Worm (Caenorhabditis elegans): ENCODE results near the gene Y73C8C.3.

The Y73C8C.3 gene

ce11 chrV:3118167-3118566, 3.1 kb downstream of the Y73C8C.3 start, which contains the start of gene clec-210:
Gene clec-210 (plus strand): TSS chrV:3118377.
- no peak for TF ChIP-seq unc-62 (GFP tag; optimal IDR thresholded peaks at IDR 0.05)

ce11 chrV:3119185-3119584, 4.1 kb downstream of the Y73C8C.3 start:
- no peak for TF ChIP-seq unc-62 (GFP tag; optimal IDR thresholded peaks at IDR 0.05)

- TF ChIP-seq unc-62 (GFP tag; optimal IDR thresholded peaks at IDR 0.05) = no peak
Observed at ce11 chrV:3121743-3122142, 6.7 kb downstream of the Y73C8C.3 start, which contains the start of gene srt-56. Gene srt-56 (minus strand): TSS chrV:3121843.

ce11 chrV:3122403-3122802, 7.3 kb downstream of the Y73C8C.3 start:
- no peak for TF ChIP-seq unc-62 (GFP tag; optimal IDR thresholded peaks at IDR 0.05)

- no peak for TF ChIP-seq unc-62 (GFP tag; optimal IDR thresholded peaks at IDR 0.05)
Observed at ce11 chrV:3124912-3125311, 9.8 kb downstream of the Y73C8C.3 start, which contains the start of gene Y73C8C.12. Gene Y73C8C.12 (plus strand): TSS chrV:3125212.

- no peak for TF ChIP-seq unc-62 (GFP tag; optimal IDR thresholded peaks at IDR 0.05)
Observed at ce11 chrV:3127670-3128069, 12.6 kb downstream of the Y73C8C.3 start, which contains the start of gene Y73C8C.10. Gene Y73C8C.10 (minus strand): TSS chrV:3127770.

- TF ChIP-seq unc-62 (GFP tag; optimal IDR thresholded peaks at IDR 0.05) = no peak
Observed at ce11 chrV:3128803-3129202, 13.7 kb downstream of the Y73C8C.3 start, which contains the start of gene tat-6. Gene tat-6 (plus strand): TSS chrV:3129103.

ce11 chrV:3132116-3132515, 17.0 kb downstream of the Y73C8C.3 start:
- TF ChIP-seq unc-62 (GFP tag; optimal IDR thresholded peaks at IDR 0.05) = no peak

- no peak for TF ChIP-seq unc-62 (GFP tag; optimal IDR thresholded peaks at IDR 0.05)
Observed at ce11 chrV:3133293-3133755, 18.3 kb downstream of the Y73C8C.3 start, which contains the start of gene F02C9.2. Gene F02C9.2 (plus strand): TSS chrV:3133705.

- no peak for TF ChIP-seq unc-62 (GFP tag; optimal IDR thresholded peaks at IDR 0.05)
Observed at ce11 chrV:3138488-3138887, 23.4 kb downstream of the Y73C8C.3 start, which contains the start of the genes irld-3 and F02C9.1. Gene irld-3 (minus strand): TSS chrV:3138588. Gene F02C9.1 (plus strand): TSS chrV:3138703.

- no peak for TF ChIP-seq unc-62 (GFP tag; optimal IDR thresholded peaks at IDR 0.05)
Observed at ce11 chrV:3141190-3141589, 26.1 kb downstream of the Y73C8C.3 start, which contains the start of gene srab-9. Gene srab-9 (minus strand): TSS chrV:3141290.

ce11 chrV:3144494-3144893, 29.4 kb downstream of the Y73C8C.3 start, which contains the start of gene srab-10:
Gene srab-10 (minus strand): TSS chrV:3144594.
- no peak for TF ChIP-seq unc-62 (GFP tag; optimal IDR thresholded peaks at IDR 0.05)

- TF ChIP-seq unc-62 (GFP tag; optimal IDR thresholded peaks at IDR 0.05) = no peak
Observed at ce11 chrV:3145241-3145640, 30.2 kb downstream of the Y73C8C.3 start.

ce11 chrV:3146932-3147331, 31.9 kb downstream of the Y73C8C.3 start, which contains the start of gene srab-11:
Gene srab-11 (minus strand): TSS chrV:3147032.
- no peak for TF ChIP-seq unc-62 (GFP tag; optimal IDR thresholded peaks at IDR 0.05)

- no peak for TF ChIP-seq unc-62 (GFP tag; optimal IDR thresholded peaks at IDR 0.05)
Observed at ce11 chrV:3149910-3150428, 34.9 kb downstream of the Y73C8C.3 start.

ce11 chrV:3151862-3152261, 36.8 kb downstream of the Y73C8C.3 start, which contains the start of gene srab-6:
Gene srab-6 (minus strand): TSS chrV:3151962.
- TF ChIP-seq unc-62 (GFP tag; optimal IDR thresholded peaks at IDR 0.05) = no peak

ce11 chrV:3155072-3155471, 40.0 kb downstream of the Y73C8C.3 start, which contains the start of gene srab-7:
Gene srab-7 (minus strand): TSS chrV:3155172.
- TF ChIP-seq unc-62 (GFP tag; optimal IDR thresholded peaks at IDR 0.05) = no peak
